Worm (Caenorhabditis elegans) whole organism, midembryonic: ENCODE data around the gene pkhm-2.

Experiments used
- T22C8.4 ChIP-seq: fragments of 200-800 bp; sonication (Bioruptor generic); IDR thresholded peaks from 2 replicates; pipeline ENCODE4 v1.3.6; 2022; ENCODE audit warnings: missing genetic modification characterization, missing compliant biosample characterization
- cog-1 ChIP-seq: sonication (generic microtip); optimal IDR thresholded peaks from 2 replicates; lab custom pipeline; 2016; ENCODE audit warnings: missing genetic modification characterization, missing compliant biosample characterization
- flt-1 ChIP-seq: fragments of 200-800 bp; sonication (Bioruptor generic); IDR thresholded peaks from 2 replicates; pipeline ENCODE4 v1.3.6; 2022; ENCODE audit warnings: missing genetic modification characterization, missing compliant biosample characterization
- klf-2 ChIP-seq: fragments of 200-800 bp; sonication (Bioruptor generic); conservative IDR thresholded peaks from 2 replicates; pipeline ENCODE4 v1.3.6; 2022; ENCODE audit warnings: missing genetic modification reagents, missing genetic modification characterization, missing compliant biosample characterization
- med-1 ChIP-seq: sonication (generic microtip); optimal IDR thresholded peaks from 2 replicates; lab custom pipeline; 2017; ENCODE audit warnings: missing genetic modification characterization, mild to moderate bottlenecking, missing compliant biosample characterization, antibody characterized with exemption, missing genetic modification reagents; ENCODE audit not compliant: insufficient read depth
- ref-1 ChIP-seq: fragments of 200-800 bp; sonication (Bioruptor generic); conservative IDR thresholded peaks from 2 replicates; pipeline ENCODE4 v1.3.6; 2022; ENCODE audit warnings: missing genetic modification reagents, missing genetic modification characterization, missing compliant biosample characterization
- tab-1 ChIP-seq: fragments of 200-800 bp; sonication (Bioruptor generic); IDR thresholded peaks from 2 replicates; pipeline ENCODE4 v1.3.6; 2022; ENCODE audit warnings: missing genetic modification characterization, missing compliant biosample characterization
- ztf-23 ChIP-seq: fragments of 200-800 bp; sonication (Bioruptor generic); IDR thresholded peaks from 2 replicates; pipeline ENCODE4 v1.3.6; 2022; ENCODE audit warnings: missing genetic modification reagents, missing genetic modification characterization, missing compliant biosample characterization
- ztf-29 ChIP-seq: fragments of 200-800 bp; sonication (Bioruptor generic); IDR thresholded peaks from 2 replicates; pipeline ENCODE4 v1.3.6; 2022; ENCODE audit warnings: missing genetic modification reagents, missing genetic modification characterization, missing compliant biosample characterization

pkhm-2 gene

ce11 chrX:15213182-15213829 is 32.0 kb upstream of the pkhm-2 start, which contains the start of the genes H03A11.13 and famk-1:
H03A11.13 (minus strand) TSS chrX:15213232.
famk-1 (minus strand) TSS chrX:15213259.
- TF ChIP-seq flt-1 (no peak), ztf-29 (GFP tag; lab: Robert Waterston, UW) (no peak), T22C8.4 (GFP tag; lab: Robert Waterston, UW) (no peak), cog-1 (tag; lab: Kevin White, UChicago) (no peak), klf-2 (no peak), ztf-23 (GFP tag; lab: Robert Waterston, UW) (no peak), tab-1 (GFP tag; lab: Robert Waterston, UW) (no peak), ref-1 (no peak), med-1 (GFP tag; lab: Kevin White, UChicago) (no peak)

ce11 chrX:15200720-15201119 is 19.5 kb upstream of the pkhm-2 start:
- TF ChIP-seq tab-1 (GFP tag; lab: Robert Waterston, UW), result no peak; the same call in none of the 2 replicates
- TF ChIP-seq flt-1, result peak; percentile 79
- TF ChIP-seq ref-1, result 0 out of 2 replicates have a peak, but pooled peaks have one; percentile 13
- TF ChIP-seq ztf-23 (GFP tag; lab: Robert Waterston, UW), result 0 out of 2 replicates have a peak, but pooled peaks have one; percentile 49
- TF ChIP-seq ztf-29 (GFP tag; lab: Robert Waterston, UW), result no peak
- TF ChIP-seq med-1 (GFP tag; lab: Kevin White, UChicago), result no peak
- TF ChIP-seq T22C8.4 (GFP tag; lab: Robert Waterston, UW), result peak; percentile 28; the same call in 1 of the 2 replicates

- TF ChIP-seq ztf-23 (GFP tag; lab: Robert Waterston, UW) (no peak), T22C8.4 (GFP tag; lab: Robert Waterston, UW) (no peak), tab-1 (GFP tag; lab: Robert Waterston, UW) (no peak), ref-1 (no peak)
Measured at ce11 chrX:15200146-15200545, 18.9 kb upstream of the pkhm-2 start.

- no peak for TF ChIP-seq ref-1
- TF ChIP-seq ztf-29 (GFP tag; lab: Robert Waterston, UW), result no peak
- TF ChIP-seq tab-1 (GFP tag; lab: Robert Waterston, UW), result no peak
- TF ChIP-seq cog-1 (tag; lab: Kevin White, UChicago), result no peak
- TF ChIP-seq klf-2, result no peak
- no peak for TF ChIP-seq med-1 (GFP tag; lab: Kevin White, UChicago)
- TF ChIP-seq flt-1, result no peak
- TF ChIP-seq ztf-23 (GFP tag; lab: Robert Waterston, UW), result no peak
Measured at ce11 chrX:15199052-15199451, 17.8 kb upstream of the pkhm-2 start, which contains the start of gene snt-7. snt-7 (minus strand) TSS chrX:15199152.

ce11 chrX:15194283-15194682 is 13.0 kb upstream of the pkhm-2 start, which contains the start of gene phat-6:
phat-6 (minus strand) TSS chrX:15194383.
- TF ChIP-seq flt-1 (no peak), ref-1 (no peak), tab-1 (GFP tag; lab: Robert Waterston, UW) (no peak), ztf-29 (GFP tag; lab: Robert Waterston, UW) (no peak), cog-1 (tag; lab: Kevin White, UChicago) (no peak), ztf-23 (GFP tag; lab: Robert Waterston, UW) (no peak), T22C8.4 (GFP tag; lab: Robert Waterston, UW) (no peak), med-1 (GFP tag; lab: Kevin White, UChicago) (no peak), klf-2 (no peak)

ce11 chrX:15191370-15191769 is 10.1 kb upstream of the pkhm-2 start:
- TF ChIP-seq cog-1 (tag; lab: Kevin White, UChicago), result no peak
- no peak for TF ChIP-seq med-1 (GFP tag; lab: Kevin White, UChicago)
- TF ChIP-seq T22C8.4 (GFP tag; lab: Robert Waterston, UW), result no peak
- no peak for TF ChIP-seq ref-1
- TF ChIP-seq klf-2, result no peak
- no peak for TF ChIP-seq flt-1
- no peak for TF ChIP-seq ztf-29 (GFP tag; lab: Robert Waterston, UW)
- no peak for TF ChIP-seq tab-1 (GFP tag; lab: Robert Waterston, UW)
- no peak for TF ChIP-seq ztf-23 (GFP tag; lab: Robert Waterston, UW)

ce11 chrX:15189823-15190222 is 8.6 kb upstream of the pkhm-2 start, which contains the start of gene T10B10.4:
T10B10.4 (plus strand) TSS chrX:15190123.
- no peak for TF ChIP-seq ref-1
- no peak for TF ChIP-seq T22C8.4 (GFP tag; lab: Robert Waterston, UW)
- TF ChIP-seq tab-1 (GFP tag; lab: Robert Waterston, UW), result no peak
- TF ChIP-seq ztf-29 (GFP tag; lab: Robert Waterston, UW), result no peak
- no peak for TF ChIP-seq cog-1 (tag; lab: Kevin White, UChicago)
- no peak for TF ChIP-seq med-1 (GFP tag; lab: Kevin White, UChicago)

ce11 chrX:15188986-15189675 is 7.9 kb upstream of the pkhm-2 start:
- peak; percentile 29 for TF ChIP-seq cog-1 (tag; lab: Kevin White, UChicago)
- no peak for TF ChIP-seq med-1 (GFP tag; lab: Kevin White, UChicago)
- TF ChIP-seq ztf-23 (GFP tag; lab: Robert Waterston, UW), result no peak
- no peak for TF ChIP-seq klf-2
- TF ChIP-seq ref-1, result no peak
- TF ChIP-seq tab-1 (GFP tag; lab: Robert Waterston, UW), result 0 out of 2 replicates have a peak, but pooled peaks have one; percentile 26

ce11 chrX:15188510-15188909 is 7.2 kb upstream of the pkhm-2 start:
- TF ChIP-seq klf-2 (no peak), cog-1 (tag; lab: Kevin White, UChicago) (no peak), med-1 (GFP tag; lab: Kevin White, UChicago) (no peak), flt-1 (no peak), T22C8.4 (GFP tag; lab: Robert Waterston, UW) (no peak), ztf-23 (GFP tag; lab: Robert Waterston, UW) (no peak), ztf-29 (GFP tag; lab: Robert Waterston, UW) (no peak), ref-1 (no peak), tab-1 (GFP tag; lab: Robert Waterston, UW) (no peak)
